Fruit fly (Drosophila melanogaster) whole organism, prepupa: ENCODE results near the gene mRpS24.

Experiments used
- CG10669 ChIP-seq: fragments of 200-800 bp; sonication (Bioruptor generic); optimal IDR thresholded peaks from 3 replicates; lab custom pipeline; 2018; ENCODE audit warnings: missing biosample characterization, mild to moderate bottlenecking, missing genetic modification characterization, moderate library complexity
- CG11294 ChIP-seq: fragments of 200-800 bp; sonication (Bioruptor generic); IDR thresholded peaks from 2 replicates; pipeline ENCODE4 v1.3.6; 2022; ENCODE audit warnings: missing biosample characterization, missing genetic modification characterization
- CG11762 ChIP-seq: fragments of 200-800 bp; sonication (Bioruptor generic); optimal IDR thresholded peaks from 3 replicates; lab custom pipeline; 2016; ENCODE audit warnings: missing biosample characterization, missing genetic modification characterization; ENCODE audit not compliant: insufficient read depth
- CG11902 ChIP-seq: fragments of 200-800 bp; sonication (Bioruptor generic); optimal IDR thresholded peaks from 3 replicates; lab custom pipeline; 2016; ENCODE audit warnings: missing biosample characterization, missing genetic modification characterization
- CG16779 ChIP-seq: fragments of 200-800 bp; sonication (Bioruptor generic); optimal IDR thresholded peaks from 3 replicates; lab custom pipeline; 2017; ENCODE audit warnings: missing biosample characterization, mild to moderate bottlenecking, missing genetic modification characterization
- CG31627 ChIP-seq: fragments of 200-800 bp; sonication (Bioruptor generic); optimal IDR thresholded peaks from 3 replicates; lab custom pipeline; 2016; ENCODE audit warnings: missing biosample characterization, missing genetic modification characterization
- CG34406 ChIP-seq: fragments of 200-800 bp; sonication (Bioruptor generic); optimal IDR thresholded peaks from 3 replicates; lab custom pipeline; 2016; ENCODE audit warnings: missing biosample characterization, missing genetic modification characterization
- CG3919 ChIP-seq: fragments of 200-800 bp; sonication (Bioruptor generic); optimal IDR thresholded peaks from 3 replicates; lab custom pipeline; 2016; ENCODE audit warnings: missing biosample characterization, missing genetic modification characterization
- CG4318 ChIP-seq: fragments of 200-800 bp; sonication (Bioruptor generic); optimal IDR thresholded peaks from 3 replicates; lab custom pipeline; 2017; ENCODE audit warnings: missing biosample characterization, mild to moderate bottlenecking, missing genetic modification characterization
- CG6276 ChIP-seq: fragments of 200-800 bp; sonication (Bioruptor generic); optimal IDR thresholded peaks from 2 replicates; lab custom pipeline; 2017; ENCODE audit warnings: missing biosample characterization, mild to moderate bottlenecking, missing genetic modification characterization
- CG6792 ChIP-seq: fragments of 200-800 bp; sonication (Bioruptor generic); optimal IDR thresholded peaks from 3 replicates; lab custom pipeline; 2016; ENCODE audit warnings: missing biosample characterization, missing genetic modification characterization
- CG6808 ChIP-seq: fragments of 200-800 bp; sonication (Bioruptor generic); optimal IDR thresholded peaks from 3 replicates; lab custom pipeline; 2017; ENCODE audit warnings: missing biosample characterization, missing genetic modification characterization, mild to moderate bottlenecking, moderate library complexity, missing genetic modification reagents
- CG6854 ChIP-seq: fragments of 200-800 bp; sonication (Bioruptor generic); optimal IDR thresholded peaks from 2 replicates; lab custom pipeline; 2017; ENCODE audit warnings: missing biosample characterization, mild to moderate bottlenecking, missing genetic modification characterization
- CG7368 ChIP-seq: fragments of 200-800 bp; sonication (Bioruptor generic); optimal IDR thresholded peaks from 3 replicates; lab custom pipeline; 2016; ENCODE audit warnings: missing biosample characterization, missing genetic modification characterization
- CG8119 ChIP-seq: fragments of 200-800 bp; sonication (Bioruptor generic); IDR thresholded peaks from 3 replicates; pipeline ENCODE4 v1.3.6; 2022; ENCODE audit warnings: missing biosample characterization, missing genetic modification characterization
- CG9139 ChIP-seq: fragments of 200-800 bp; sonication (Bioruptor generic); optimal IDR thresholded peaks from 3 replicates; lab custom pipeline; 2017; ENCODE audit warnings: missing biosample characterization, mild to moderate bottlenecking, missing genetic modification characterization
- Eip93F ChIP-seq: fragments of 200-800 bp; sonication (Bioruptor generic); optimal IDR thresholded peaks from 2 replicates; lab custom pipeline; 2016; ENCODE audit warnings: missing biosample characterization, mild to moderate bottlenecking, missing genetic modification characterization
- Ets96B ChIP-seq: fragments of 200-800 bp; optimal IDR thresholded peaks from 2 replicates; lab custom pipeline; 2019; ENCODE audit warnings: missing biosample characterization, mild to moderate bottlenecking, missing genetic modification characterization, moderate library complexity
- Gug ChIP-seq: fragments of 200-800 bp; sonication (Bioruptor generic); IDR thresholded peaks from 2 replicates; pipeline ENCODE4 v1.3.6; 2022; ENCODE audit warnings: missing biosample characterization, missing genetic modification characterization
- Hr38 ChIP-seq: sonication (Bioruptor generic); optimal IDR thresholded peaks from 2 replicates; lab custom pipeline; 2016; ENCODE audit warnings: missing biosample characterization, missing genetic modification characterization
- Smox ChIP-seq: fragments of 200-800 bp; sonication (Bioruptor generic); optimal IDR thresholded peaks from 3 replicates; lab custom pipeline; 2016; ENCODE audit warnings: missing biosample characterization, missing genetic modification characterization
- Sox102F ChIP-seq: fragments of 200-800 bp; sonication (Bioruptor generic); optimal IDR thresholded peaks from 2 replicates; lab custom pipeline; 2016; ENCODE audit warnings: missing biosample characterization, mild to moderate bottlenecking, missing genetic modification characterization
- Sox15 ChIP-seq: fragments of 200-800 bp; sonication (Bioruptor generic); optimal IDR thresholded peaks from 3 replicates; lab custom pipeline; 2016; ENCODE audit warnings: missing biosample characterization, missing genetic modification characterization
- achi ChIP-seq: fragments of 200-800 bp; sonication (Bioruptor generic); optimal IDR thresholded peaks from 3 replicates; lab custom pipeline; 2016; ENCODE audit warnings: missing biosample characterization, missing genetic modification characterization
- acj6 ChIP-seq: fragments of 200-800 bp; sonication (Bioruptor generic); optimal IDR thresholded peaks from 3 replicates; lab custom pipeline; 2016; ENCODE audit warnings: missing biosample characterization, missing genetic modification characterization
- dsx ChIP-seq: fragments of 200-800 bp; optimal IDR thresholded peaks from 3 replicates; lab custom pipeline; 2019; ENCODE audit warnings: missing biosample characterization, mild to moderate bottlenecking, missing genetic modification characterization, moderate library complexity; ENCODE audit not compliant: poor library complexity, severe bottlenecking
- fkh ChIP-seq: fragments of 200-800 bp; sonication (Bioruptor generic); optimal IDR thresholded peaks from 3 replicates; lab custom pipeline; 2017; ENCODE audit warnings: missing biosample characterization, mild to moderate bottlenecking, missing genetic modification characterization, moderate library complexity
- net ChIP-seq: fragments of 200-800 bp; sonication (Bioruptor generic); optimal IDR thresholded peaks from 3 replicates; lab custom pipeline; 2016; ENCODE audit warnings: missing biosample characterization, missing genetic modification characterization
- salr ChIP-seq, 2 experiments: fragments of 200-800 bp; sonication (Bioruptor generic); optimal IDR thresholded peaks; 3 replicates each; lab custom pipeline; 2016 to 2018; ENCODE audit warnings: missing biosample characterization in 2 of 2, missing genetic modification characterization in 2 of 2, mild to moderate bottlenecking in 1 of 2
- spab ChIP-seq: fragments of 200-800 bp; sonication (Bioruptor generic); optimal IDR thresholded peaks from 2 replicates; lab custom pipeline; 2017; ENCODE audit warnings: missing biosample characterization, mild to moderate bottlenecking, missing genetic modification characterization, missing genetic modification reagents
- ss ChIP-seq, 2 experiments: fragments of 200-800 bp; sonication (Bioruptor generic); optimal IDR thresholded peaks; 2 replicates in 1 of 2; 3 replicates in 1 of 2; lab custom pipeline; 2017 to 2018; ENCODE audit warnings: mild to moderate bottlenecking in 2 of 2, missing biosample characterization in 2 of 2, missing genetic modification characterization in 2 of 2, moderate library complexity in 1 of 2
- svp ChIP-seq: fragments of 200-800 bp; sonication (Bioruptor generic); peaks from one replicate; lab custom pipeline; 2016; ENCODE audit warnings: missing biosample characterization, missing genetic modification characterization
- topi ChIP-seq: fragments of 200-800 bp; sonication (Bioruptor generic); optimal IDR thresholded peaks from 3 replicates; lab custom pipeline; 2016; ENCODE audit warnings: missing biosample characterization, missing genetic modification characterization
- vri ChIP-seq: fragments of 200-800 bp; sonication (Bioruptor generic); optimal IDR thresholded peaks from 3 replicates; lab custom pipeline; 2016; ENCODE audit warnings: missing biosample characterization, mild to moderate bottlenecking, missing genetic modification characterization

The mRpS24 gene

dm6 chr3R:24141013-24141592, 22.2 kb downstream of the mRpS24 start, which contains the start of gene Kal1 (continued):
- TF ChIP-seq CG7368 (peak; percentile 97), dsx (GFP tag; lab: Kevin White, UChicago) (peak; percentile 98), CG11902 (GFP tag; lab: Kevin White, UChicago) (peak; percentile 92), CG34406 (peak; percentile 99), salr (GFP tag; optimal IDR thresholded peaks at IDR 0.05; lab: Kevin White, UChicago) (peak; percentile 91 to 94), svp (peak; percentile 98), CG6276 (GFP tag; lab: Kevin White, UChicago) (peak; percentile 96), CG3919 (GFP tag; lab: Kevin White, UChicago) (peak; percentile 98), CG6808 (GFP tag; lab: Kevin White, UChicago) (peak; percentile 98), topi (GFP tag; lab: Kevin White, UChicago) (peak; percentile 93), CG6792 (GFP tag; lab: Kevin White, UChicago) (peak; percentile 99), net (GFP tag; lab: Kevin White, UChicago) (peak; percentile 97), achi (GFP tag; lab: Kevin White, UChicago) (peak; percentile 98), Sox15 (peak; percentile 94), vri (GFP tag; lab: Kevin White, UChicago) (peak; percentile 96), ss (GFP tag; optimal IDR thresholded peaks at IDR 0.05; lab: Kevin White, UChicago) (peak; percentile 99), CG11762 (GFP tag; lab: Kevin White, UChicago) (peak; percentile 96), Ets96B (tag; lab: Kevin White, UChicago) (peak; percentile 99), Gug (GFP tag; lab: Robert Waterston, UW) (peak; percentile 96), Sox102F (peak; percentile 96)

- TF ChIP-seq achi (GFP tag; lab: Kevin White, UChicago) (no peak), CG8119 (no peak), svp (peak; percentile 98)
These were observed 23.7 kb downstream of the mRpS24 start for dm6 chr3R:24139646-24140130.

- TF ChIP-seq spab (GFP tag; lab: Kevin White, UChicago) (no peak), CG6854 (GFP tag; lab: Kevin White, UChicago) (no peak), CG3919 (GFP tag; lab: Kevin White, UChicago) (no peak), CG31627 (GFP tag; lab: Kevin White, UChicago) (no peak), vri (GFP tag; lab: Kevin White, UChicago) (peak; percentile 28), acj6 (GFP tag; lab: Kevin White, UChicago) (no peak), CG11762 (GFP tag; lab: Kevin White, UChicago) (no peak), Sox102F (no peak), Hr38 (GFP tag; lab: Kevin White, UChicago) (no peak), Eip93F (GFP tag; lab: Kevin White, UChicago) (no peak), CG8119 (no peak), CG4318 (no peak), svp (peak; percentile 63), fkh (GFP tag; lab: Kevin White, UChicago) (peak; percentile 55), ss (GFP tag; optimal IDR thresholded peaks at IDR 0.05; lab: Kevin White, UChicago) (no peak), CG16779 (tag; lab: Kevin White, UChicago) (no peak), CG10669 (GFP tag; lab: Kevin White, UChicago) (no peak), CG9139 (GFP tag; lab: Kevin White, UChicago) (no peak), CG6276 (GFP tag; lab: Kevin White, UChicago) (no peak), Ets96B (tag; lab: Kevin White, UChicago) (no peak), CG11294 (no peak), dsx (GFP tag; lab: Kevin White, UChicago) (no peak), Sox15 (no peak), Smox (no peak)
- TF ChIP-seq, all 60 proteins: peak for 3
These were observed 24.6 kb downstream of the mRpS24 start for dm6 chr3R:24138478-24139455.
